Fruit fly (Drosophila melanogaster): ENCODE results near the gene ndl.

dm6 chr3L:6558516-6558915, 44.6 kb downstream of the ndl start:
- TF ChIP-seq CrebB (tag; optimal IDR thresholded peaks at IDR 0.05), result no peak
- TF ChIP-seq Bgb (GFP tag; IDR thresholded peaks at IDR 0.05; ENCODE audit: partially characterized antibody), result no peak
- TF ChIP-seq Dek (tag; optimal IDR thresholded peaks at IDR 0.05), result no peak
- no peak for TF ChIP-seq CG13624 (GFP tag; optimal IDR thresholded peaks at IDR 0.05)
- no peak for TF ChIP-seq sug (tag; optimal IDR thresholded peaks at IDR 0.05)
- TF ChIP-seq CG7987 (GFP tag; optimal IDR thresholded peaks at IDR 0.05), result no peak
- TF ChIP-seq Ptx1 (GFP tag; IDR thresholded peaks at IDR 0.05), result no peak
- no peak for TF ChIP-seq CG10321 (GFP tag; IDR thresholded peaks at IDR 0.05)
- TF ChIP-seq CG14965 (GFP tag; optimal IDR thresholded peaks at IDR 0.05; ENCODE audit: borderline replicate concordance), result no peak
- no peak for TF ChIP-seq CG18619 (GFP tag; optimal IDR thresholded peaks at IDR 0.05)
- TF ChIP-seq Oli (tag; optimal IDR thresholded peaks at IDR 0.05), result no peak
- TF ChIP-seq dan (GFP tag; IDR thresholded peaks at IDR 0.05), result no peak
- TF ChIP-seq slp2 (GFP tag; optimal IDR thresholded peaks at IDR 0.05), result no peak
- no peak for TF ChIP-seq ems (GFP tag; optimal IDR thresholded peaks at IDR 0.05)

Measured in whole organism, embryonic.